Worm (Caenorhabditis elegans) whole organism, L1 larva: Measurements from ENCODE around the gene T19H5.7.

ENCODE experiments used
- aha-1 ChIP-seq: fragments of 150-350 bp; optimal IDR thresholded peaks from 2 replicates; lab custom pipeline; 2014; ENCODE audit warnings: missing biosample characterization, missing genetic modification characterization
- aly-2 ChIP-seq: fragments of 150-350 bp; optimal IDR thresholded peaks from 2 replicates; lab custom pipeline; 2014; ENCODE audit warnings: missing biosample characterization, missing genetic modification characterization
- ama-1 ChIP-seq: fragments of 150-350 bp; optimal IDR thresholded peaks from 2 replicates; lab custom pipeline; 2014
- ceh-82 ChIP-seq, 3 experiments: fragments of 150-350 bp in 1 of 3; sonication (generic microtip) in 2 of 3; optimal IDR thresholded peaks; 2 replicates each; lab custom pipeline; 2014 to 2017; ENCODE audit warnings: missing biosample characterization in 3 of 3, missing genetic modification characterization in 3 of 3
- efl-1 ChIP-seq, 4 experiments: fragments of 150-350 bp; optimal IDR thresholded peaks in 3 of 4; peaks in 1 of 4; 1 replicate in 1 of 4; 2 replicates in 3 of 4; lab custom pipeline; 2014; ENCODE audit warnings: missing biosample characterization in 2 of 4, missing genetic modification characterization in 2 of 4, missing genetic modification reagents in 2 of 4
- elt-3 ChIP-seq, 6 experiments: fragments of 150-350 bp in 1 of 6; sonication (generic microtip); optimal IDR thresholded peaks; 2 replicates each; lab custom pipeline; 2017 to 2018; ENCODE audit warnings: missing biosample characterization in 6 of 6, missing genetic modification characterization in 6 of 6, inconsistent platforms in 1 of 6
- fos-1 ChIP-seq: fragments of 150-350 bp; optimal IDR thresholded peaks from 2 replicates; lab custom pipeline; 2014; ENCODE audit warnings: missing biosample characterization, missing genetic modification characterization
- mdl-1 ChIP-seq, 2 experiments: fragments of 150-350 bp; optimal IDR thresholded peaks; 2 replicates each; lab custom pipeline; 2014 to 2017; ENCODE audit warnings: missing biosample characterization in 2 of 2, missing genetic modification characterization in 2 of 2, inconsistent platforms in 1 of 2
- mep-1 ChIP-seq: fragments of 150-350 bp; optimal IDR thresholded peaks from 2 replicates; lab custom pipeline; 2014; ENCODE audit warnings: missing biosample characterization, missing genetic modification characterization
- nhr-12 ChIP-seq: sonication (generic microtip); optimal IDR thresholded peaks from 2 replicates; lab custom pipeline; 2017; ENCODE audit warnings: missing biosample characterization, missing genetic modification characterization
- nhr-77 ChIP-seq: fragments of 150-350 bp; optimal IDR thresholded peaks from 2 replicates; lab custom pipeline; 2014; ENCODE audit warnings: missing biosample characterization, missing genetic modification characterization
- rnt-1 ChIP-seq: sonication (generic microtip); optimal IDR thresholded peaks from 2 replicates; lab custom pipeline; 2016; ENCODE audit warnings: mild to moderate bottlenecking, missing genetic modification characterization, moderate library complexity, missing compliant biosample characterization
- unc-62 ChIP-seq: fragments of 150-350 bp; optimal IDR thresholded peaks from 2 replicates; lab custom pipeline; 2014; ENCODE audit warnings: missing biosample characterization, missing genetic modification reagents, missing genetic modification characterization

DNA sequence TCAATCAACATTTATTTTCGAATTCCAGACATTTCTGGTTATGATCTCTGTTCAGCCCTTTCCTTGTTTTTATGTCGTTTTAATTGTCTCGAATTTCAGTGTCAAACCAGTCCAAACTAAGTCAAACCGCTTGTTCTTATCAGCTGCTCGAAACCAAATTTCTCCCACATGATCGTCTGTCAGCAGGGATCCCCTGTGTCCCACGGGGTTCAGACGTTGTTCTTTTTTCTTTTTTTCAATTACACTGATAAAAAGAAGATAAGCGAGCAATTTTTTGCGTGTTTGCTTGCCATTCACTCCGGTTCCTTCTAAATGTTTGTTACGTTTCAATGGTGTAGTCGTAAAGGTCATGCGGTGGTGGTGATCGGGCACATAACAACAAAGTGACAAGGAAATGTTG is 22.0 kb upstream of the T19H5.7 start:
- TF ChIP-seq aha-1 (tag; lab: Kevin White, UChicago) (no peak), mdl-1 (tag; optimal IDR thresholded peaks at IDR 0.05; lab: Kevin White, UChicago) (peak in 1 of 2 experiments; percentile 48), aly-2 (tag; lab: Kevin White, UChicago) (no peak), mep-1 (tag; lab: Kevin White, UChicago) (no peak), elt-3 (tag; optimal IDR thresholded peaks at IDR 0.05; lab: Kevin White, UChicago) (no peak), efl-1 (optimal IDR thresholded peaks at IDR 0.05; lab: Kevin White, UChicago) (no peak), efl-1 (GFP tag; optimal IDR thresholded peaks at IDR 0.05 in 1 of 2; lab: Kevin White, UChicago) (peak in 1 of 2 experiments; percentile 57), nhr-12 (tag; lab: Kevin White, UChicago) (no peak), unc-62 (GFP tag; lab: Kevin White, UChicago) (no peak), ceh-82 (tag; optimal IDR thresholded peaks at IDR 0.05; lab: Kevin White, UChicago) (no peak), ama-1 (lab: Kevin White, UChicago) (no peak), fos-1 (no peak), nhr-77 (tag; lab: Kevin White, UChicago) (no peak), rnt-1 (tag; lab: Kevin White, UChicago) (no peak)
